Fruit fly (Drosophila melanogaster): ENCODE results near the gene CG15399.

CG15399 gene

DNA sequence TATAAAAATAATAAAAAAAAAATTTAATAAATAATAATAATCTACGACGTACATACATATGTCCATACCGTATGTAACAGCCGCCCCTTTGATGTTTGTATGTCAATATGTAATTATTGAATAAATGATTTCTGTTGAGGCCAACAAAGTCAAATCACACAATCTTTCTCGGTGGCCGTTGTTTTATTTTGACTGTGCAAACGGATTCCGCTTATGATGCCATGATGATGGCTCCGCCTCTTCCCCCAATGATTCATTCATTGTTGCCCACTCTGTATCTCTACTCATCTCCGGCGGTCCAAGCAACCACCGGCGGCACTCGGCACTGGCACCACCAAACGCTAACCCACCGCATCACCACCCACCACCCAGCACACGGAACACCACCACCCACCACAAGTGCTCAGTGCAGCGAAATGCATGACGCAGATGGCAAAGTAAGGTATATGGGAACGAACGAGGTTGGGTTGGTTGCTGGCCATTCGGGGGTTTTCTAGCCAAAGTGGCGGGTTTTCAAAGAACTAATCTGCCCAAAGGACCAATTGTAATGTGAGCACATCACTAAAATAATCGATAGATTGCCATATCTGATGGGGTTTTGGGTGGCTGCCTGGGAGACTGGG, 22.3 kb downstream of the CG15399 start (continued):
- TF ChIP-seq p53 (GFP tag; optimal IDR thresholded peaks at IDR 0.05) (no peak), wdn (GFP tag; IDR thresholded peaks at IDR 0.05) (no peak), crc (GFP tag; optimal IDR thresholded peaks at IDR 0.05) (no peak), Vsx1 (GFP tag; optimal IDR thresholded peaks at IDR 0.05) (no peak), Dip2 (GFP tag; IDR thresholded peaks at IDR 0.05) (no peak), PHDP (tag; optimal IDR thresholded peaks at IDR 0.05) (no peak), wek (GFP tag; optimal IDR thresholded peaks at IDR 0.05) (peak; percentile 47), CG3847 (GFP tag; IDR thresholded peaks at IDR 0.05) (no peak), CG32767 (GFP tag; IDR thresholded peaks at IDR 0.05) (no peak), Gug (GFP tag; IDR thresholded peaks at IDR 0.05) (0 out of 4 replicates have a peak, but pooled peaks have one; percentile 40), fd102C (GFP tag; optimal IDR thresholded peaks at IDR 0.05) (no peak), sna (GFP tag; IDR thresholded peaks at IDR 0.05; ENCODE audit: partially characterized antibody) (no peak), CG7745 (tag; optimal IDR thresholded peaks at IDR 0.05) (no peak), Lim3 (GFP tag; IDR thresholded peaks at IDR 0.05) (no peak), salm (tag; optimal IDR thresholded peaks at IDR 0.05) (no peak), HLH4C (GFP tag; IDR thresholded peaks at IDR 0.05; ENCODE audit: partially characterized antibody) (no peak), pzg (GFP tag; optimal IDR thresholded peaks at IDR 0.05) (peak; percentile 25), Eip74EF (GFP tag; optimal IDR thresholded peaks at IDR 0.05) (no peak), CG18764 (GFP tag; optimal IDR thresholded peaks at IDR 0.05) (no peak), CG12659 (GFP tag; optimal IDR thresholded peaks at IDR 0.05) (no peak), br (optimal IDR thresholded peaks at IDR 0.05) (no peak), CG13424 (tag; optimal IDR thresholded peaks at IDR 0.05) (peak; percentile 1), trem (tag; optimal IDR thresholded peaks at IDR 0.05) (no peak), Blimp-1 (GFP tag; optimal IDR thresholded peaks at IDR 0.05) (no peak), Dek (tag; optimal IDR thresholded peaks at IDR 0.05) (no peak), Hr39 (optimal IDR thresholded peaks at IDR 0.05) (no peak), CG12769 (tag; optimal IDR thresholded peaks at IDR 0.05) (peak; percentile 36), CG1024 (GFP tag; IDR thresholded peaks at IDR 0.05) (no peak), CG1832 (GFP tag; optimal IDR thresholded peaks at IDR 0.05) (no peak), Poxn (GFP tag; IDR thresholded peaks at IDR 0.05) (no peak), YL-1 (GFP tag; optimal IDR thresholded peaks at IDR 0.05) (no peak), tin (GFP tag; optimal IDR thresholded peaks at IDR 0.05) (no peak), CG8388 (GFP tag; optimal IDR thresholded peaks at IDR 0.05) (no peak), repo (GFP tag; optimal IDR thresholded peaks at IDR 0.05) (no peak), CG17829 (tag; optimal IDR thresholded peaks at IDR 0.05) (no peak), HLHmδ (GFP tag; optimal IDR thresholded peaks at IDR 0.05) (no peak), CG10979 (tag; optimal IDR thresholded peaks at IDR 0.05) (no peak), CG10209 (GFP tag; optimal IDR thresholded peaks at IDR 0.05) (no peak), prd (optimal IDR thresholded peaks at IDR 0.05) (no peak), prd (GFP tag; IDR thresholded peaks at IDR 0.05) (no peak), Hmr (GFP tag; optimal IDR thresholded peaks at IDR 0.05) (no peak), CG15601 (tag; optimal IDR thresholded peaks at IDR 0.05) (no peak), MESR4 (GFP tag; optimal IDR thresholded peaks at IDR 0.05) (peak; percentile 17), Aef1 (GFP tag; IDR thresholded peaks at IDR 0.05) (no peak), odd (GFP tag; optimal IDR thresholded peaks at IDR 0.05) (peak; percentile 26), B-H2 (GFP tag; optimal IDR thresholded peaks at IDR 0.05) (no peak), CG13123 (GFP tag; optimal IDR thresholded peaks at IDR 0.05) (no peak), gcm2 (GFP tag; optimal IDR thresholded peaks at IDR 0.05) (no peak), CG7372 (GFP tag; IDR thresholded peaks at IDR 0.05) (no peak), esg (GFP tag; conservative IDR thresholded peaks at IDR 0.05) (no peak), CG6272 (GFP tag; IDR thresholded peaks at IDR 0.05) (0 out of 2 replicates have a peak, but pooled peaks have one; percentile 42)

All from whole organism, embryonic.